Fruit fly (Drosophila melanogaster) whole organism, prepupa: ENCODE measurements around the gene CG8861.

Experiments
- CG11762 ChIP-seq: fragments of 200-800 bp; sonication (Bioruptor generic); optimal IDR thresholded peaks from 3 replicates; lab custom pipeline; 2016; ENCODE audit warnings: missing biosample characterization, missing genetic modification characterization; ENCODE audit not compliant: insufficient read depth
- CG15336 ChIP-seq: fragments of 200-800 bp; sonication (Bioruptor generic); IDR thresholded peaks from 2 replicates; pipeline ENCODE4 v1.3.6; 2022; ENCODE audit warnings: missing biosample characterization, missing genetic modification characterization
- CG16779 ChIP-seq: fragments of 200-800 bp; sonication (Bioruptor generic); optimal IDR thresholded peaks from 3 replicates; lab custom pipeline; 2017; ENCODE audit warnings: missing biosample characterization, mild to moderate bottlenecking, missing genetic modification characterization
- CG3032 ChIP-seq: fragments of 200-800 bp; optimal IDR thresholded peaks from 2 replicates; lab custom pipeline; 2019; ENCODE audit warnings: missing biosample characterization, mild to moderate bottlenecking, missing genetic modification characterization, moderate library complexity
- CG31627 ChIP-seq: fragments of 200-800 bp; sonication (Bioruptor generic); optimal IDR thresholded peaks from 3 replicates; lab custom pipeline; 2016; ENCODE audit warnings: missing biosample characterization, missing genetic modification characterization
- CG34406 ChIP-seq: fragments of 200-800 bp; sonication (Bioruptor generic); optimal IDR thresholded peaks from 3 replicates; lab custom pipeline; 2016; ENCODE audit warnings: missing biosample characterization, missing genetic modification characterization
- CG3919 ChIP-seq: fragments of 200-800 bp; sonication (Bioruptor generic); optimal IDR thresholded peaks from 3 replicates; lab custom pipeline; 2016; ENCODE audit warnings: missing biosample characterization, missing genetic modification characterization
- CG6163 ChIP-seq: fragments of 200-800 bp; sonication (Bioruptor generic); IDR thresholded peaks from 3 replicates; pipeline ENCODE4 v1.3.6; 2022; ENCODE audit warnings: missing biosample characterization, missing genetic modification characterization
- CG6792 ChIP-seq: fragments of 200-800 bp; sonication (Bioruptor generic); optimal IDR thresholded peaks from 3 replicates; lab custom pipeline; 2016; ENCODE audit warnings: missing biosample characterization, missing genetic modification characterization
- CG6854 ChIP-seq: fragments of 200-800 bp; sonication (Bioruptor generic); optimal IDR thresholded peaks from 2 replicates; lab custom pipeline; 2017; ENCODE audit warnings: missing biosample characterization, mild to moderate bottlenecking, missing genetic modification characterization
- CG7368 ChIP-seq: fragments of 200-800 bp; sonication (Bioruptor generic); optimal IDR thresholded peaks from 3 replicates; lab custom pipeline; 2016; ENCODE audit warnings: missing biosample characterization, missing genetic modification characterization
- CG8319 ChIP-seq: fragments of 200-800 bp; sonication (Bioruptor generic); optimal IDR thresholded peaks from 3 replicates; lab custom pipeline; 2016; ENCODE audit warnings: missing biosample characterization, missing genetic modification characterization
- CG8632 ChIP-seq: fragments of 200-800 bp; sonication (Bioruptor generic); optimal IDR thresholded peaks from 3 replicates; lab custom pipeline; 2016; ENCODE audit warnings: missing biosample characterization, missing genetic modification characterization
- Eip75B ChIP-seq: fragments of 200-800 bp; sonication (Bioruptor generic); optimal IDR thresholded peaks from 3 replicates; lab custom pipeline; 2016; ENCODE audit warnings: missing biosample characterization, missing genetic modification characterization
- Eip78C ChIP-seq: fragments of 200-800 bp; sonication (Bioruptor generic); peaks from one replicate; lab custom pipeline; 2016; ENCODE audit warnings: missing biosample characterization, missing genetic modification characterization
- Eip93F ChIP-seq: fragments of 200-800 bp; sonication (Bioruptor generic); optimal IDR thresholded peaks from 2 replicates; lab custom pipeline; 2016; ENCODE audit warnings: missing biosample characterization, mild to moderate bottlenecking, missing genetic modification characterization
- Ets96B ChIP-seq: fragments of 200-800 bp; optimal IDR thresholded peaks from 2 replicates; lab custom pipeline; 2019; ENCODE audit warnings: missing biosample characterization, mild to moderate bottlenecking, missing genetic modification characterization, moderate library complexity
- Gug ChIP-seq: fragments of 200-800 bp; sonication (Bioruptor generic); IDR thresholded peaks from 2 replicates; pipeline ENCODE4 v1.3.6; 2022; ENCODE audit warnings: missing biosample characterization, missing genetic modification characterization
- Hr38 ChIP-seq: sonication (Bioruptor generic); optimal IDR thresholded peaks from 2 replicates; lab custom pipeline; 2016; ENCODE audit warnings: missing biosample characterization, missing genetic modification characterization
- Hr39 ChIP-seq: fragments of 200-800 bp; sonication (Bioruptor generic); optimal IDR thresholded peaks from 2 replicates; lab custom pipeline; 2016; ENCODE audit warnings: missing biosample characterization, missing genetic modification characterization
- Hr4 ChIP-seq: fragments of 200-800 bp; sonication (Bioruptor generic); optimal IDR thresholded peaks from 3 replicates; lab custom pipeline; 2016; ENCODE audit warnings: missing biosample characterization, missing genetic modification characterization
- Met ChIP-seq: fragments of 200-800 bp; sonication (Bioruptor generic); optimal IDR thresholded peaks from 3 replicates; lab custom pipeline; 2016; ENCODE audit warnings: missing biosample characterization, missing genetic modification characterization
- OdsH ChIP-seq: fragments of 200-800 bp; sonication (Bioruptor generic); optimal IDR thresholded peaks from 3 replicates; lab custom pipeline; 2016; ENCODE audit warnings: missing biosample characterization, missing genetic modification characterization
- Sox14 ChIP-seq: fragments of 200-800 bp; sonication (Bioruptor generic); optimal IDR thresholded peaks from 3 replicates; lab custom pipeline; 2016; ENCODE audit warnings: missing biosample characterization, missing genetic modification characterization
- Sox15 ChIP-seq: fragments of 200-800 bp; sonication (Bioruptor generic); optimal IDR thresholded peaks from 3 replicates; lab custom pipeline; 2016; ENCODE audit warnings: missing biosample characterization, missing genetic modification characterization
- achi ChIP-seq: fragments of 200-800 bp; sonication (Bioruptor generic); optimal IDR thresholded peaks from 3 replicates; lab custom pipeline; 2016; ENCODE audit warnings: missing biosample characterization, missing genetic modification characterization
- acj6 ChIP-seq: fragments of 200-800 bp; sonication (Bioruptor generic); optimal IDR thresholded peaks from 3 replicates; lab custom pipeline; 2016; ENCODE audit warnings: missing biosample characterization, missing genetic modification characterization
- cyc ChIP-seq: fragments of 200-800 bp; sonication (Bioruptor generic); optimal IDR thresholded peaks from 3 replicates; lab custom pipeline; 2016; ENCODE audit warnings: missing biosample characterization, missing genetic modification characterization
- dsx ChIP-seq: fragments of 200-800 bp; optimal IDR thresholded peaks from 3 replicates; lab custom pipeline; 2019; ENCODE audit warnings: missing biosample characterization, mild to moderate bottlenecking, missing genetic modification characterization, moderate library complexity; ENCODE audit not compliant: poor library complexity, severe bottlenecking
- fd59A ChIP-seq: fragments of 200-800 bp; sonication (Bioruptor generic); optimal IDR thresholded peaks from 2 replicates; lab custom pipeline; 2017; ENCODE audit warnings: missing biosample characterization, mild to moderate bottlenecking, missing genetic modification characterization, missing genetic modification reagents
- fd85E ChIP-seq: fragments of 200-800 bp; sonication (Bioruptor generic); optimal IDR thresholded peaks from 3 replicates; lab custom pipeline; 2016; ENCODE audit warnings: missing biosample characterization, missing genetic modification characterization
- fkh ChIP-seq: fragments of 200-800 bp; sonication (Bioruptor generic); optimal IDR thresholded peaks from 3 replicates; lab custom pipeline; 2017; ENCODE audit warnings: missing biosample characterization, mild to moderate bottlenecking, missing genetic modification characterization, moderate library complexity
- lz ChIP-seq: fragments of 200-800 bp; sonication (Bioruptor generic); optimal IDR thresholded peaks from 3 replicates; lab custom pipeline; 2016; ENCODE audit warnings: missing biosample characterization, missing genetic modification characterization
- net ChIP-seq: fragments of 200-800 bp; sonication (Bioruptor generic); optimal IDR thresholded peaks from 3 replicates; lab custom pipeline; 2016; ENCODE audit warnings: missing biosample characterization, missing genetic modification characterization
- salr ChIP-seq, 2 experiments: fragments of 200-800 bp; sonication (Bioruptor generic); optimal IDR thresholded peaks; 3 replicates each; lab custom pipeline; 2016 to 2018; ENCODE audit warnings: missing biosample characterization in 2 of 2, missing genetic modification characterization in 2 of 2, mild to moderate bottlenecking in 1 of 2
- spab ChIP-seq: fragments of 200-800 bp; sonication (Bioruptor generic); optimal IDR thresholded peaks from 2 replicates; lab custom pipeline; 2017; ENCODE audit warnings: missing biosample characterization, mild to moderate bottlenecking, missing genetic modification characterization, missing genetic modification reagents
- ss ChIP-seq, 2 experiments: fragments of 200-800 bp; sonication (Bioruptor generic); optimal IDR thresholded peaks; 2 replicates in 1 of 2; 3 replicates in 1 of 2; lab custom pipeline; 2017 to 2018; ENCODE audit warnings: mild to moderate bottlenecking in 2 of 2, missing biosample characterization in 2 of 2, missing genetic modification characterization in 2 of 2, moderate library complexity in 1 of 2
- vri ChIP-seq: fragments of 200-800 bp; sonication (Bioruptor generic); optimal IDR thresholded peaks from 3 replicates; lab custom pipeline; 2016; ENCODE audit warnings: missing biosample characterization, mild to moderate bottlenecking, missing genetic modification characterization

Gene CG8861

dm6 chr3R:9340425-9341188, 12.3 kb upstream of the CG8861 start (continued):
- TF ChIP-seq vri (GFP tag; lab: Kevin White, UChicago) (peak; percentile 49), CG31627 (GFP tag; lab: Kevin White, UChicago) (peak; percentile 77), dsx (GFP tag; lab: Kevin White, UChicago) (peak; percentile 93), cyc (GFP tag; lab: Kevin White, UChicago) (peak; percentile 66), OdsH (GFP tag; lab: Kevin White, UChicago) (peak; percentile 90), CG16779 (tag; lab: Kevin White, UChicago) (peak; percentile 83), ss (GFP tag; optimal IDR thresholded peaks at IDR 0.05; lab: Kevin White, UChicago) (peak; percentile 55 to 67), net (GFP tag; lab: Kevin White, UChicago) (peak; percentile 87), achi (GFP tag; lab: Kevin White, UChicago) (peak; percentile 85), Gug (GFP tag; lab: Robert Waterston, UW) (peak; percentile 60), CG8632 (GFP tag; lab: Kevin White, UChicago) (peak; percentile 86), Sox15 (peak; percentile 77), Eip75B (GFP tag; lab: Kevin White, UChicago) (peak; percentile 73), Eip93F (GFP tag; lab: Kevin White, UChicago) (peak; percentile 66), salr (GFP tag; optimal IDR thresholded peaks at IDR 0.05; lab: Kevin White, UChicago) (peak; percentile 58 to 89), CG6854 (GFP tag; lab: Kevin White, UChicago) (peak; percentile 52), fd85E (no peak), Hr38 (GFP tag; lab: Kevin White, UChicago) (no peak), CG11762 (GFP tag; lab: Kevin White, UChicago) (peak; percentile 83), CG3919 (GFP tag; lab: Kevin White, UChicago) (peak; percentile 86), CG8319 (GFP tag; lab: Kevin White, UChicago) (peak; percentile 75), lz (GFP tag; lab: Kevin White, UChicago) (peak; percentile 83), Hr39 (GFP tag; lab: Kevin White, UChicago) (peak; percentile 84), CG6163 (peak; percentile 65; the same call in 2 of the 3 replicates), Ets96B (tag; lab: Kevin White, UChicago) (peak; percentile 80), CG34406 (peak; percentile 89), fkh (GFP tag; lab: Kevin White, UChicago) (peak; percentile 37), CG15336 (peak; percentile 72), Eip78C (GFP tag; lab: Kevin White, UChicago) (peak; percentile 95), CG3032 (peak; percentile 83)

dm6 chr3R:9340076-9340315, 11.7 kb upstream of the CG8861 start, which contains the start of gene drn:
drn (plus strand) TSS chr3R:9340216.
- TF ChIP-seq CG6792 (GFP tag; lab: Kevin White, UChicago) (no peak), CG7368 (no peak), fd59A (GFP tag; lab: Kevin White, UChicago) (no peak), achi (GFP tag; lab: Kevin White, UChicago) (no peak), CG8632 (GFP tag; lab: Kevin White, UChicago) (no peak), spab (GFP tag; lab: Kevin White, UChicago) (no peak), Eip93F (GFP tag; lab: Kevin White, UChicago) (no peak), ss (GFP tag; optimal IDR thresholded peaks at IDR 0.05; lab: Kevin White, UChicago) (no peak), acj6 (no peak), Sox14 (GFP tag; lab: Kevin White, UChicago) (no peak), Eip78C (GFP tag; lab: Kevin White, UChicago) (no peak), Hr4 (GFP tag; lab: Kevin White, UChicago) (no peak), Met (no peak), lz (GFP tag; lab: Kevin White, UChicago) (no peak), cyc (GFP tag; lab: Kevin White, UChicago) (no peak)
